Fruit fly (Drosophila melanogaster): ENCODE measurements around the gene CG2004.

The CG2004 gene

dm6 chrX:8757775-8758363 is 43.1 kb upstream of the CG2004 start:
- TF ChIP-seq dsx (GFP tag; optimal IDR thresholded peaks at IDR 0.05; ENCODE audit: poor library complexity, severe bottlenecking) (no peak), Eip78C (GFP tag) (peak; percentile 37), CG8319 (GFP tag; optimal IDR thresholded peaks at IDR 0.05) (no peak), fd59A (GFP tag; optimal IDR thresholded peaks at IDR 0.05) (no peak), ss (GFP tag; optimal IDR thresholded peaks at IDR 0.05) (peak in 1 of 2 experiments; percentile 3), svp (GFP tag) (no peak), Sox14 (GFP tag; optimal IDR thresholded peaks at IDR 0.05) (no peak), CG10631 (GFP tag; optimal IDR thresholded peaks at IDR 0.05) (no peak), cyc (GFP tag; optimal IDR thresholded peaks at IDR 0.05) (no peak)

dm6 chrX:8755352-8755751 is 40.6 kb upstream of the CG2004 start:
- TF ChIP-seq pdm3 (GFP tag; optimal IDR thresholded peaks at IDR 0.05) (peak; percentile 59), Eip78C (GFP tag) (peak; percentile 92), Hr38 (GFP tag; optimal IDR thresholded peaks at IDR 0.05) (no peak), CG8319 (GFP tag; optimal IDR thresholded peaks at IDR 0.05) (peak; percentile 22), Lpt (GFP tag; optimal IDR thresholded peaks at IDR 0.05) (peak; percentile 32), CG11762 (GFP tag; optimal IDR thresholded peaks at IDR 0.05; ENCODE audit: insufficient read depth) (peak; percentile 49), CG4318 (GFP tag; optimal IDR thresholded peaks at IDR 0.05) (peak; percentile 31), Hr4 (GFP tag; optimal IDR thresholded peaks at IDR 0.05) (peak; percentile 55), Eip75B (GFP tag; optimal IDR thresholded peaks at IDR 0.05) (peak; percentile 60), CG6808 (GFP tag; optimal IDR thresholded peaks at IDR 0.05) (peak; percentile 71), CG6163 (GFP tag; IDR thresholded peaks at IDR 0.05) (peak; percentile 79), CG8632 (GFP tag; optimal IDR thresholded peaks at IDR 0.05) (peak; percentile 26), CG7368 (GFP tag; optimal IDR thresholded peaks at IDR 0.05) (peak; percentile 42), Ets96B (tag; optimal IDR thresholded peaks at IDR 0.05) (peak; percentile 70), fd85E (GFP tag; optimal IDR thresholded peaks at IDR 0.05) (no peak), CG9139 (GFP tag; optimal IDR thresholded peaks at IDR 0.05) (peak; percentile 57), Smox (GFP tag; optimal IDR thresholded peaks at IDR 0.05) (peak; percentile 31), OdsH (GFP tag; optimal IDR thresholded peaks at IDR 0.05) (peak; percentile 65), CG6792 (GFP tag; optimal IDR thresholded peaks at IDR 0.05) (peak; percentile 62), CG3032 (tag; optimal IDR thresholded peaks at IDR 0.05) (peak; percentile 78), CG32006 (GFP tag; optimal IDR thresholded peaks at IDR 0.05) (peak; percentile 56), CG10631 (GFP tag; optimal IDR thresholded peaks at IDR 0.05) (peak; percentile 70), vri (GFP tag; optimal IDR thresholded peaks at IDR 0.05) (peak; percentile 10), CG6854 (GFP tag; optimal IDR thresholded peaks at IDR 0.05) (peak; percentile 2), esn (GFP tag; optimal IDR thresholded peaks at IDR 0.05) (peak; percentile 46), CG6276 (GFP tag; optimal IDR thresholded peaks at IDR 0.05) (peak; percentile 13), Ets21C (GFP tag; optimal IDR thresholded peaks at IDR 0.05) (peak; percentile 34), acj6 (GFP tag; optimal IDR thresholded peaks at IDR 0.05) (peak; percentile 66), CG34406 (GFP tag; optimal IDR thresholded peaks at IDR 0.05) (peak; percentile 50), CG16779 (tag; optimal IDR thresholded peaks at IDR 0.05) (peak; percentile 8), CG11902 (GFP tag; optimal IDR thresholded peaks at IDR 0.05) (peak; percentile 47), topi (GFP tag; optimal IDR thresholded peaks at IDR 0.05) (peak; percentile 61), CG3919 (GFP tag; optimal IDR thresholded peaks at IDR 0.05) (peak; percentile 74), Gug (GFP tag; IDR thresholded peaks at IDR 0.05) (0 out of 2 replicates have a peak, but pooled peaks have one; percentile 26), CG11294 (GFP tag; IDR thresholded peaks at IDR 0.05) (0 out of 2 replicates have a peak, but pooled peaks have one; percentile 33), CG15336 (GFP tag; IDR thresholded peaks at IDR 0.05) (peak; percentile 53), achi (GFP tag; optimal IDR thresholded peaks at IDR 0.05) (peak; percentile 61), cyc (GFP tag; optimal IDR thresholded peaks at IDR 0.05) (peak; percentile 47), CG1621 (tag; optimal IDR thresholded peaks at IDR 0.05) (peak; percentile 60), eg (GFP tag; IDR thresholded peaks at IDR 0.05) (peak; percentile 63), dac (GFP tag; optimal IDR thresholded peaks at IDR 0.05) (no peak), Met (GFP tag; optimal IDR thresholded peaks at IDR 0.05) (peak; percentile 59), Sox14 (GFP tag; optimal IDR thresholded peaks at IDR 0.05) (peak; percentile 61), Hr39 (GFP tag; optimal IDR thresholded peaks at IDR 0.05) (peak; percentile 56), dsx (GFP tag; optimal IDR thresholded peaks at IDR 0.05; ENCODE audit: poor library complexity, severe bottlenecking) (peak; percentile 72), CG10669 (GFP tag; optimal IDR thresholded peaks at IDR 0.05) (peak; percentile 67)

Measured in whole organism, prepupa.